Fruit fly (Drosophila melanogaster): ENCODE data around the gene CG13712.

The CG13712 gene

dm6 chr3L:4690698-4691097 is 19.0 kb downstream of the CG13712 start (continued):
- TF ChIP-seq spab (GFP tag; optimal IDR thresholded peaks at IDR 0.05), result no peak
- peak; percentile 41 for TF ChIP-seq Smox (GFP tag; optimal IDR thresholded peaks at IDR 0.05)
- peak; percentile 58 for TF ChIP-seq OdsH (GFP tag; optimal IDR thresholded peaks at IDR 0.05)
- peak; percentile 30 for TF ChIP-seq CG10669 (GFP tag; optimal IDR thresholded peaks at IDR 0.05)
- peak; percentile 67; the same call in 2 of the 3 replicates for TF ChIP-seq CG8119 (GFP tag; IDR thresholded peaks at IDR 0.05)
- TF ChIP-seq CG11294 (GFP tag; IDR thresholded peaks at IDR 0.05), result no peak
- no peak for TF ChIP-seq CG8319 (GFP tag; optimal IDR thresholded peaks at IDR 0.05)
- peak in 1 of 2 experiments; percentile 2 for TF ChIP-seq salr (GFP tag; optimal IDR thresholded peaks at IDR 0.05)
- peak; percentile 72 for TF ChIP-seq svp (GFP tag)
- TF ChIP-seq CG9139 (GFP tag; optimal IDR thresholded peaks at IDR 0.05), result no peak
- peak; percentile 21 for TF ChIP-seq CG4318 (GFP tag; optimal IDR thresholded peaks at IDR 0.05)
- TF ChIP-seq CG6163 (GFP tag; IDR thresholded peaks at IDR 0.05), result peak; percentile 67
- peak; percentile 12 for TF ChIP-seq Ets21C (GFP tag; optimal IDR thresholded peaks at IDR 0.05)
- TF ChIP-seq Sox14 (GFP tag; optimal IDR thresholded peaks at IDR 0.05), result peak; percentile 58
- TF ChIP-seq Met (GFP tag; optimal IDR thresholded peaks at IDR 0.05), result peak; percentile 49
- peak; percentile 32 for TF ChIP-seq cyc (GFP tag; optimal IDR thresholded peaks at IDR 0.05)
- peak; percentile 61 for TF ChIP-seq CG15336 (GFP tag; IDR thresholded peaks at IDR 0.05)

dm6 chr3L:4689970-4690369 is 19.7 kb downstream of the CG13712 start, which contains the start of gene CG18418:
TSS of gene CG18418 (minus strand) at chr3L:4690070.
- TF ChIP-seq Smox (GFP tag; optimal IDR thresholded peaks at IDR 0.05) (no peak), CG31627 (GFP tag; optimal IDR thresholded peaks at IDR 0.05) (no peak), acj6 (GFP tag; optimal IDR thresholded peaks at IDR 0.05) (no peak), topi (GFP tag; optimal IDR thresholded peaks at IDR 0.05) (no peak), pdm3 (GFP tag; optimal IDR thresholded peaks at IDR 0.05) (no peak), eg (GFP tag; IDR thresholded peaks at IDR 0.05) (no peak), Hr39 (GFP tag; optimal IDR thresholded peaks at IDR 0.05) (no peak), Eip78C (GFP tag) (no peak), fd59A (GFP tag; optimal IDR thresholded peaks at IDR 0.05) (no peak), CG11902 (GFP tag; optimal IDR thresholded peaks at IDR 0.05) (no peak), Lpt (GFP tag; optimal IDR thresholded peaks at IDR 0.05) (no peak), CG9139 (GFP tag; optimal IDR thresholded peaks at IDR 0.05) (no peak), CG11762 (GFP tag; optimal IDR thresholded peaks at IDR 0.05; ENCODE audit: insufficient read depth) (no peak), Met (GFP tag; optimal IDR thresholded peaks at IDR 0.05) (no peak), Sox102F (GFP tag; optimal IDR thresholded peaks at IDR 0.05) (no peak)

dm6 chr3L:4688674-4689073 is 21.0 kb downstream of the CG13712 start, which contains the start of gene CG7514:
TSS of gene CG7514 (minus strand) at chr3L:4688774.
- TF ChIP-seq Met (GFP tag; optimal IDR thresholded peaks at IDR 0.05) (no peak), Hr38 (GFP tag; optimal IDR thresholded peaks at IDR 0.05) (no peak), lz (GFP tag; optimal IDR thresholded peaks at IDR 0.05) (no peak), CG7368 (GFP tag; optimal IDR thresholded peaks at IDR 0.05) (no peak)

dm6 chr3L:4687133-4687532 is 22.6 kb downstream of the CG13712 start, which contains the start of gene axo:
TSS of gene axo (minus strand) at chr3L:4687317.
- peak; percentile 39 for TF ChIP-seq fkh (GFP tag; optimal IDR thresholded peaks at IDR 0.05)
- TF ChIP-seq Eip78C (GFP tag), result peak; percentile 12
- no peak for TF ChIP-seq CG32006 (GFP tag; optimal IDR thresholded peaks at IDR 0.05)
- peak; percentile 83 for TF ChIP-seq svp (GFP tag)

dm6 chr3L:4686609-4687008 is 23.1 kb downstream of the CG13712 start:
- TF ChIP-seq fkh (GFP tag; optimal IDR thresholded peaks at IDR 0.05) (no peak), CG4318 (GFP tag; optimal IDR thresholded peaks at IDR 0.05) (no peak), vri (GFP tag; optimal IDR thresholded peaks at IDR 0.05) (no peak), Lpt (GFP tag; optimal IDR thresholded peaks at IDR 0.05) (no peak), CG7368 (GFP tag; optimal IDR thresholded peaks at IDR 0.05) (no peak), Sox15 (GFP tag; optimal IDR thresholded peaks at IDR 0.05) (no peak), fd85E (GFP tag; optimal IDR thresholded peaks at IDR 0.05) (no peak), eg (GFP tag; IDR thresholded peaks at IDR 0.05) (no peak), CG6792 (GFP tag; optimal IDR thresholded peaks at IDR 0.05) (no peak), svp (GFP tag) (no peak), CG15336 (GFP tag; IDR thresholded peaks at IDR 0.05) (no peak), Hr38 (GFP tag; optimal IDR thresholded peaks at IDR 0.05) (no peak), CG16779 (tag; optimal IDR thresholded peaks at IDR 0.05) (no peak), achi (GFP tag; optimal IDR thresholded peaks at IDR 0.05) (no peak)

Data from whole organism, prepupa.